Fruit fly (Drosophila melanogaster): ENCODE data around the gene SLIRP1.

SLIRP1 gene

DNA sequence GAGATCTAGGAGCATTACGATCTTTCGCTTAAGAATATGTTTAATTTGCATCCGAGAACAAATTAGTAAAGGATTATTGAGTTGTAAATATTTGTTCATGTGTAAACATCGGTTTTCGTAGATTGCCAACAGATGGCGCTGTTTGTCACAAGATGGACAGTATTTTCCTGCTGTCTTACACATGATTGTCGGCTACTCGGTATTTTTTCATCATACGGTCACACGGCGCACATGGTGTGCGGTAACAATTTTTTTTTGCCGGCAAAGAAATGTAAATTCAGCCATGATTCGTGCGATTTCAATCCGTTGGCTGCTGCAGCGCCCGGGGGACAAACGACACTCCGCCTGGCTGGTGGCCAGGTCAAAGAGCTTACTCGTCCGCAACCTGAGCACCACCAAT lies 43.8 kb upstream of the SLIRP1 start, which contains the start of the genes bbx and waw (continued):
- TF ChIP-seq Atf3 (GFP tag; optimal IDR thresholded peaks at IDR 0.05): no peak
- TF ChIP-seq CG34422 (GFP tag; IDR thresholded peaks at IDR 0.05): peak; percentile 81; the same call in 1 of the 3 replicates
- no peak for TF ChIP-seq Doc3 (GFP tag; IDR thresholded peaks at IDR 0.05; ENCODE audit: partially characterized antibody)
- peak; percentile 77 for TF ChIP-seq YL-1 (GFP tag; optimal IDR thresholded peaks at IDR 0.05)
- peak; percentile 8 for TF ChIP-seq CG4424 (GFP tag; optimal IDR thresholded peaks at IDR 0.05)
- TF ChIP-seq Awh (GFP tag; IDR thresholded peaks at IDR 0.05): no peak
- TF ChIP-seq CG14014 (GFP tag; IDR thresholded peaks at IDR 0.05): peak; percentile 19; the same call in 1 of the 2 replicates
- TF ChIP-seq CG17802 (tag; optimal IDR thresholded peaks at IDR 0.05): no peak
- no peak for TF ChIP-seq pfk (GFP tag; optimal IDR thresholded peaks at IDR 0.05)
- TF ChIP-seq CG10959 (GFP tag; IDR thresholded peaks at IDR 0.05): 0 out of 2 replicates have a peak, but pooled peaks have one; percentile 11
- TF ChIP-seq Poxn (GFP tag; IDR thresholded peaks at IDR 0.05): no peak
- no peak for TF ChIP-seq CG5245 (GFP tag; optimal IDR thresholded peaks at IDR 0.05)
- no peak for TF ChIP-seq Elba2 (GFP tag; optimal IDR thresholded peaks at IDR 0.05)
- no peak for TF ChIP-seq CG7357 (GFP tag; IDR thresholded peaks at IDR 0.05)
- TF ChIP-seq CG15269 (tag; optimal IDR thresholded peaks at IDR 0.05): no peak

DNA sequence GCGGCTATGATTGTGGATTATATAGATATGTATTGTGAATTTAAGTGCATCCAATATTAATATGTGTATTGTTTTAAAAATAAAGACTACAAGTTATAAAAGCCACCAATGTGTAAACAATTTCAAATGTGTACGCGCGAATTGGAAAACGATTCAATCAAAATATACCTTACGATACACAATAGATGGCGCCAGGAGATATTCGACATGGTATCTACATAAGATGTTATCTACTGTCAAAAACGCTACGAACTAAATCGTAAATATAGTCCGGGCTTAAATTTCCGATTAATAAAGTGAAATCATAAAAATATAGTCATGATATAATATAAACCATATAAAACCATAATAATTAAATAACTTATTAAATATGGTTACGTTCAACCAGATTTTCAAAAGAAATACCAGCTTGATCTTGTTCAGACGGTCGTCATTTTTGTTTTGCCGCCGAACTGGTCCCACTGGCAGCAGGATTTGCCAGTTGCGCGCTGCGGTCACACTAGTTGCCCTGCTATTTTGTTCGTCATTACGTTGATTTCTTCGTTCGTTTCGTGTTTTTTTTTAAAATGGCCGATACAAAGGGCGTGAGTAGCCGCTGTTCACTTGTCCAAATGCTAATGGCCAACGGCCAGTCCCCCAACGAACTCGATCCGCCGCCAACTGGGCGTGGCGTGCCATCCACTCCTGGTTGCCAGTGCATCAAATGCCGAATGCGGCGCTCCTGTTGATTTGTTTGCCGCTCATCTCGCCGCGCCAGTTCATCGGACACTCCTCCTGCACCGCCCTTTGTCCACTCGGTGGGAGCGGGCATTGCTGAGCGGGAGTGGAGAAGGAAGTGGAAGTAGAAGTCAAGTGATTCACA lies 38.9 kb upstream of the SLIRP1 start, which contains the start of gene Septin1:
TSS of gene Septin1 (plus strand) at position 477 of the 862 bp plus-strand sequence.
- no peak for TF ChIP-seq slbo (GFP tag; IDR thresholded peaks at IDR 0.05)
- TF ChIP-seq CG17912 (GFP tag; optimal IDR thresholded peaks at IDR 0.05): no peak
- no peak for TF ChIP-seq CG11723 (GFP tag; optimal IDR thresholded peaks at IDR 0.05)
- TF ChIP-seq CG32772 (GFP tag; IDR thresholded peaks at IDR 0.05): no peak
- TF ChIP-seq CG5245 (GFP tag; optimal IDR thresholded peaks at IDR 0.05): no peak
- TF ChIP-seq CG3847 (GFP tag; IDR thresholded peaks at IDR 0.05): peak; percentile 43
- TF ChIP-seq Chrac-16 (GFP tag; optimal IDR thresholded peaks at IDR 0.05): no peak
- TF ChIP-seq Asciz (GFP tag; optimal IDR thresholded peaks at IDR 0.05): no peak
- no peak for TF ChIP-seq ash1 (GFP tag; optimal IDR thresholded peaks at IDR 0.05)
- no peak for TF ChIP-seq CG16815 (GFP tag; optimal IDR thresholded peaks at IDR 0.05)
- TF ChIP-seq CG10321 (GFP tag; IDR thresholded peaks at IDR 0.05): no peak
- TF ChIP-seq CG6654 (GFP tag; optimal IDR thresholded peaks at IDR 0.05): no peak
- TF ChIP-seq sna (GFP tag; IDR thresholded peaks at IDR 0.05; ENCODE audit: partially characterized antibody): no peak
- no peak for TF ChIP-seq CG11696 (GFP tag; IDR thresholded peaks at IDR 0.05)
- TF ChIP-seq CG2889 (GFP tag; IDR thresholded peaks at IDR 0.05): no peak
- TF ChIP-seq CG6791 (GFP tag; IDR thresholded peaks at IDR 0.05; ENCODE audit: partially characterized antibody): no peak
- no peak for TF ChIP-seq Poxn (GFP tag; IDR thresholded peaks at IDR 0.05)
- TF ChIP-seq Pdp1 (GFP tag; optimal IDR thresholded peaks at IDR 0.05): peak in 1 of 2 experiments; percentile 18
- peak; percentile 83 for TF ChIP-seq E2f2 (GFP tag; IDR thresholded peaks at IDR 0.05)
- TF ChIP-seq lab (GFP tag; optimal IDR thresholded peaks at IDR 0.05): no peak
- no peak for TF ChIP-seq usp (GFP tag; optimal IDR thresholded peaks at IDR 0.05)
- TF ChIP-seq CG15011 (GFP tag; optimal IDR thresholded peaks at IDR 0.05): no peak
- TF ChIP-seq CG7372 (GFP tag; IDR thresholded peaks at IDR 0.05): no peak
- no peak for TF ChIP-seq Ptx1 (GFP tag; IDR thresholded peaks at IDR 0.05)
- TF ChIP-seq CG17328 (GFP tag; IDR thresholded peaks at IDR 0.05): no peak
- TF ChIP-seq zf30C (GFP tag; optimal IDR thresholded peaks at IDR 0.05): no peak
- no peak for TF ChIP-seq zen2 (GFP tag; IDR thresholded peaks at IDR 0.05; ENCODE audit: partially characterized antibody)
- no peak for TF ChIP-seq CG15479 (GFP tag; optimal IDR thresholded peaks at IDR 0.05)
- no peak for TF ChIP-seq CG1832 (GFP tag; optimal IDR thresholded peaks at IDR 0.05)
- TF ChIP-seq tx (GFP tag; optimal IDR thresholded peaks at IDR 0.05): no peak
- TF ChIP-seq Bdp1 (GFP tag; optimal IDR thresholded peaks at IDR 0.05): no peak
- TF ChIP-seq CG10462 (GFP tag; optimal IDR thresholded peaks at IDR 0.05): no peak
- TF ChIP-seq Dll (GFP tag; IDR thresholded peaks at IDR 0.05; ENCODE audit: partially characterized antibody): no peak
- TF ChIP-seq CG3163 (GFP tag; optimal IDR thresholded peaks at IDR 0.05): no peak
- no peak for TF ChIP-seq nerfin-2 (GFP tag; IDR thresholded peaks at IDR 0.05; ENCODE audit: partially characterized antibody)

Measured in whole organism, embryonic.